Worm (Caenorhabditis elegans) whole organism, L4/young adult: ENCODE results near the gene F26D11.2.

Experiments
- W03F9.2 ChIP-seq: fragments of 150-350 bp; optimal IDR thresholded peaks from 2 replicates; lab custom pipeline; 2014; ENCODE audit warnings: missing biosample characterization, missing genetic modification characterization
- dao-5 ChIP-seq: sonication (generic microtip); optimal IDR thresholded peaks from 2 replicates; lab custom pipeline; 2016; ENCODE audit warnings: missing genotype, missing genetic modification characterization, moderate library complexity, missing compliant biosample characterization
- him-1 ChIP-seq: sonication (generic microtip); optimal IDR thresholded peaks from 2 replicates; lab custom pipeline; 2016; ENCODE audit warnings: missing genotype, missing genetic modification reagents, missing genetic modification characterization, missing compliant biosample characterization

ce11 chrV:7928660-7929059 is 30.4 kb upstream of the F26D11.2 start, which contains the start of gene srsx-5:
- TF ChIP-seq him-1 (no peak), dao-5 (no peak), W03F9.2 (no peak)
